Worm (Caenorhabditis elegans): ENCODE results near the gene Y53F4B.43.
"Not testable (repeated sequence)": the region's sequence is repeated elsewhere in the genome, so short reads cannot be mapped to it uniquely, and the experiment has no call there.

Gene Y53F4B.43

DNA sequence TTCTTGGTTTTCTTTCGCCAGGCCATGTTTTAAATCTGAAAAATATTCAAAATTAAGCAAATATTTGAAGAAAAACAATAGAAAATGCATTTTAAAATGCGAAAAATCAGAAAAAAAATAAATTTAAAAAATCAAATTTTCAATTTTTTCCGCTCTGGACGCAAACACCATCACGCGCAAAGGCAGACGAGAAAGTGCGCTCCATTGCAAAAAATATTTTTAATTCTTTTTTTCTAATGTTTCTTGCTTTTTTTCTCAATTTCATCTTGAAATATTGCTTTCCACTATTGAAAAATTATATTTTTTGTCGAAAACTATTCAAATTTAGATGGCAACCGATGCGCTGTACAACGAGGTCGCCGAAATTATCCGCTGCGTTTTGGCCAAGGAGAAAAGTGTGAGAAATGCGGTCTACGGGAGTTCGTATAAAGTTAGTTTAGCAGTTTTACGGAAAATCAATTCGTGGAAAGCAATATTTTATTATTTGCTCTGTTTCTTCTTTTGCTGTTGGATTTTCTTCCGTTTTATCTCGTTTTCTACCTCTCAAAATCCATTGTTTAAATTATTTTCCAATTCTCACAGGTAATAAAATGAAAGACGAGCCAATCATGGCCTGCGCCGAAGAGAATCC is 18.8 kb upstream of the Y53F4B.43 start, which contains the start of the genes pole-4, nsun-5 and metl-2 (continued):
- TF ChIP-seq cebp-1 (GFP tag; IDR thresholded peaks at IDR 0.05) (no peak), cebp-1 (tag; optimal IDR thresholded peaks at IDR 0.05) (no peak), snpc-4 (GFP tag; optimal IDR thresholded peaks at IDR 0.05) (no peak), snpc-4 (tag; optimal IDR thresholded peaks at IDR 0.05) (peak in 2 of 4 experiments; percentile 28 to 43), lsl-1 (GFP tag; optimal IDR thresholded peaks at IDR 0.05) (peak; percentile 20), lin-54 (GFP tag; optimal IDR thresholded peaks at IDR 0.05) (peak; percentile 18)

DNA sequence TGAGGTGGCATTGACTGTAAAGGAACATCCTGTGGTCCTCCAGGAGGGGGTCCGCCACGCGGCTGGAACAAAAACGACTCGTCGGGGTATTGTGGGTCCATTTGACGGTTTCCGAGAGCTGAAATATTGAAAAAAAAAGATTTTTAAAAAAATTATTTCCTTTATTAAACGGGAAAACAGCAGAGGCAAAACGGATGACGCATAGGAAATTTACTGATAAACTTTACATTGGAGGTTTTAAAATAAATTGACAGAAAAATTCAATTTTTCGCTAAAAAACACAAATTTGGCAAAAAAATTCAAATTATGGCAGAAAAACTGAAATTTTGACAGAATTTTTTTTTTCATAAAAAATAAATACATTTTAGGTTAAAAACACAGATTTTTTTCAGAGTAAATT is 4.4 kb upstream of the Y53F4B.43 start, which contains the start of gene Y53F4B.5:
Y53F4B.5 (minus strand) TSS at position 101 of the 400 bp plus-strand sequence.
- TF ChIP-seq pha-4 (tag; optimal IDR thresholded peaks at IDR 0.05) (no peak), zfh-2 (GFP tag; conservative IDR thresholded peaks at IDR 0.05) (no peak), ztf-26 (tag; optimal IDR thresholded peaks at IDR 0.05) (no peak), T26A5.8 (tag; optimal IDR thresholded peaks at IDR 0.05) (no peak)

DNA sequence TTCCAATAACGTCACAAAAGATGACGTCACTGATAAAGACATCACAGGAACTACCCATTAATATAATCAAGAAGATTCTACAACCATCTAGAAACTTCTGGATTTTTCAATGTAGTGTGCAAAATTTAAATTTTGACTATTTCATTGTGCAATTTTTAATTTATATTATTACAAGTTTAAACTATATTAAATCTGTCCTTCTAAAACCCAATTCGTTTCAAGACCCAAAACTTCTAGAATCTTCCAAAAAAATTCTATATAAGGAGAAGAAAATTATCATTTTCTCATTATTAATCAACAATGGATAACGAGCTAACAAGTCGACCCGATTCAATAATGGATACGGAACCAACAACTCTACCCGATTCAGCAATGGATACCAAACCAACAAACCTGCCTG is 4.3 kb downstream of the Y53F4B.43 start, which contains the start of gene Y53F4B.7:
Y53F4B.7 (plus strand) TSS at position 301 of the 400 bp plus-strand sequence.
- not testable (repeated sequence) for TF ChIP-seq snpc-1.3 (tag; optimal IDR thresholded peaks at IDR 0.05; ENCODE audit: insufficient read depth); F55B11.4 (tag; optimal IDR thresholded peaks at IDR 0.05; ENCODE audit: borderline replicate concordance, insufficient read depth); zfh-2 (GFP tag; conservative IDR thresholded peaks at IDR 0.05)

DNA sequence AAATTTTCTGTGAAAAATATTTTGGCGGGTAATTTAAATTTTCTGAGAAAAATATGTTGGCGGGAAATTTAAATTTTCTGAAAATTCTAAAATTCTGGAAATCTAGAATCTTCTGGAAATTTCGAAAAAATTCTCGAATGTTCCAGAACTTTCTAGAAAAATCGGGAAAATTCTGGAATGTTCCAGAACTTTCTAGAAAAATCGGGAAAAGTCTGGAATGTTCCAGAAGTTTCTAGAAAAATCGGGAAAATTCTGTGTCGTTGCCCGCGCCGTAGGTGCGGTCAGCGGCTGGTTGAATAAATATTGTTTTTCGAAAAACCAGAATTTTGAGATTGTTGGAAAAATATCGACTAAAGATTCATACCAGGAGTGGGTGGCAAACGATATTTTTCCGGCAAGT is 12.7 kb downstream of the Y53F4B.43 start:
- peak; percentile 94 for TF ChIP-seq hsf-1 (GFP tag; IDR thresholded peaks at IDR 0.05)

DNA sequence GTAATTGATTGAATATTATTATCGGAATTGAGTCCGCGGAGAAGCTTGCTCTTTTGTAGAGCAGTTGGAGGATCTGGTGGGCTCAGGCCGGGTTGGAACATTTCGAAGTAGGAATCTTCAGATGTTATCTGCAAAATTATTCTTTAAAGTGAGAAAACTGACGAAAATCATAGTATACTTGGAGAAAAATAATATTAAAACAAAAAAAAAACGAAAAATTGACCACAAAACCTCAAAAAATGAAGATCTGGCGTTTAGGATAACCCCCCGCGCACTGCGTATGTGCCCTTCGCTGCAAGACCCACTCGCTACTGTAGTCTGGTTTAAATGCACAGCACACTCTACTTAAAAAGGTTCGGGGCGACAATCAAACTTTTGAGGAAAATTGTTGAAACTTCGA is 15.1 kb downstream of the Y53F4B.43 start, which contains the start of gene Y53F4B.10:
Y53F4B.10 (minus strand) TSS at position 101 of the 400 bp plus-strand sequence.
- TF ChIP-seq ztf-18 (tag; optimal IDR thresholded peaks at IDR 0.05) (no peak), let-526 (GFP tag; IDR thresholded peaks at IDR 0.05) (no peak), zfh-2 (GFP tag; conservative IDR thresholded peaks at IDR 0.05) (no peak), snpc-3.4 (tag; optimal IDR thresholded peaks at IDR 0.05) (no peak), ceh-91 (GFP tag; IDR thresholded peaks at IDR 0.05) (no peak), Y79H2A.3 (GFP tag; conservative IDR thresholded peaks at IDR 0.05) (no peak), rpc-1 (optimal IDR thresholded peaks at IDR 0.05) (no peak), rpc-1 (tag; optimal IDR thresholded peaks at IDR 0.05) (no peak)

DNA sequence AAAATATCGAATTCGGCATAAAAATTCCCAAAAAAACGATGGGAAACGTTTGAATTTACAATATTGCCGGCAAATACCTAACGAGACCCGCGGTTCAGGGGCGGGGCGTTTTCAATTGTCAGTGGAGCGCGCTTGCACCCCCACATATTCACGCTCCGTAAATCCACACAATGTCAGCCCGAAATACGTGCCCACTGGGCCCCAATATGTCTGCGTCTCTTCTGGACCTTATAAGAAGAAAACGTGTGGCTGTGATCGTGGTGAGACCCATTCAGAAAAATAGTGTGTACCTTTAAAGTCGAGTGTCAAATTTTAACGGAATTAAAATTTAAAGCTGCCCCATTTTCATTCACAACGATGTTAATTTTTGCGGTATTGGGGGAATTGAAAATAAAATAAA is 16.3 kb downstream of the Y53F4B.43 start:
- TF ChIP-seq dpff-1 (tag; optimal IDR thresholded peaks at IDR 0.05): peak; percentile 16
- no peak for TF ChIP-seq nhr-90 (tag; optimal IDR thresholded peaks at IDR 0.05)
- TF ChIP-seq ceh-100 (GFP tag; IDR thresholded peaks at IDR 0.05): peak; percentile 44
- TF ChIP-seq lin-35 (GFP tag; optimal IDR thresholded peaks at IDR 0.05): peak in 1 of 3 experiments; percentile 26
- 0 out of 2 replicates have a peak, but pooled peaks have one; percentile 6 for TF ChIP-seq egrh-3 (GFP tag; IDR thresholded peaks at IDR 0.05)
- peak; percentile 80; the same call in 1 of the 2 replicates for TF ChIP-seq nfya-2 (GFP tag; IDR thresholded peaks at IDR 0.05)
- TF ChIP-seq nhr-120 (GFP tag; IDR thresholded peaks at IDR 0.05): no peak
- no peak for TF ChIP-seq lsy-27 (tag; optimal IDR thresholded peaks at IDR 0.05; ENCODE audit: borderline replicate concordance, insufficient read depth)
- no peak for TF ChIP-seq ama-1 (optimal IDR thresholded peaks at IDR 0.05)
- TF ChIP-seq ama-1 (GFP tag; optimal IDR thresholded peaks at IDR 0.05): peak in 1 of 2 experiments; percentile 79
- no peak for TF ChIP-seq fkh-3 (tag; optimal IDR thresholded peaks at IDR 0.05)
- no peak for TF ChIP-seq ztf-28 (GFP tag; IDR thresholded peaks at IDR 0.05)
- TF ChIP-seq athp-1 (tag; optimal IDR thresholded peaks at IDR 0.05): peak; percentile 76
- TF ChIP-seq F39B2.1 (GFP tag; IDR thresholded peaks at IDR 0.05): peak; percentile 84; the same call in 1 of the 2 replicates
- peak; percentile 49 for TF ChIP-seq tbp1 (GFP tag; optimal IDR thresholded peaks at IDR 0.05)
- TF ChIP-seq T26A5.8 (tag; optimal IDR thresholded peaks at IDR 0.05): no peak
- TF ChIP-seq hrde-1 (tag; optimal IDR thresholded peaks at IDR 0.05; ENCODE audit: borderline replicate concordance): peak; percentile 93
- peak; percentile 80; the same call in 1 of the 2 replicates for TF ChIP-seq aptf-3 (GFP tag; IDR thresholded peaks at IDR 0.05)
- TF ChIP-seq atf-7 (tag; optimal IDR thresholded peaks at IDR 0.05): peak; percentile 59
- peak; percentile 41 for TF ChIP-seq lsl-1 (GFP tag; optimal IDR thresholded peaks at IDR 0.05)
- no peak for TF ChIP-seq rpc-1 (optimal IDR thresholded peaks at IDR 0.05)
- no peak for TF ChIP-seq rpc-1 (tag; optimal IDR thresholded peaks at IDR 0.05)
- TF ChIP-seq bed-2 (GFP tag; IDR thresholded peaks at IDR 0.05): no peak

Measured in whole organism, young adult.